Worm (Caenorhabditis elegans): ENCODE measurements around the gene F22H10.3.
A peak's percentile ranks its signal among the peaks of the same experiment; 100 is the strongest.

F22H10.3 gene

DNA sequence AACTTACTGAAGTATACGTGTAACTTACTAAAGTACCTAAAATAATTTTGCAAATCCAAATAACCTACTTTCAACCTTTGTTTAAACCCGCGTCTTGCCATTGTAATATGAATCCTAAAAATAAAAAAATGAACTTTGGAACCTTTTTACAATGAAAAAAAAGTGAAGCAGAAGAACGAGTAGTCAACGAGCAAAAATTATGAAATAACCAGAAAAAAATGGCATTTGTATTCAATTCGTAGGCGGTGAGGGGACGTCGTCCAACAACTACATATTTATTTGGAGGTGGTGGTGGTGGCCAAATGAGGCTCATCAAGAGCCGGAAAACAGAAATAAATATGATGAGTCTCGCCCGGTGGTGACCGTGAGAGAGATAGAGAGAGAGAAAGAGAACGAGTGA lies 14.8 kb downstream of the F22H10.3 start, which contains the start of gene F43B10.1:
TSS of gene F43B10.1 (minus strand) at position 101 of the 400 bp plus-strand sequence.
- TF ChIP-seq ceh-16 (tag; optimal IDR thresholded peaks at IDR 0.05): no peak
- TF ChIP-seq nhr-43 (tag; optimal IDR thresholded peaks at IDR 0.05; ENCODE audit: poor library complexity, severe bottlenecking): no peak
- no peak for TF ChIP-seq lin-39 (tag; optimal IDR thresholded peaks at IDR 0.05)
- no peak for TF ChIP-seq nhr-23 (tag; optimal IDR thresholded peaks at IDR 0.05)
- TF ChIP-seq elt-2 (tag; optimal IDR thresholded peaks at IDR 0.05): no peak
- no peak for TF ChIP-seq egl-5 (tag; optimal IDR thresholded peaks at IDR 0.05)
- TF ChIP-seq unc-39 (tag; optimal IDR thresholded peaks at IDR 0.05): no peak
- no peak for TF ChIP-seq R02D3.7 (tag; optimal IDR thresholded peaks at IDR 0.05)
- no peak for TF ChIP-seq ceh-9 (tag; optimal IDR thresholded peaks at IDR 0.05)
- TF ChIP-seq nhr-11 (tag; optimal IDR thresholded peaks at IDR 0.05): no peak

DNA sequence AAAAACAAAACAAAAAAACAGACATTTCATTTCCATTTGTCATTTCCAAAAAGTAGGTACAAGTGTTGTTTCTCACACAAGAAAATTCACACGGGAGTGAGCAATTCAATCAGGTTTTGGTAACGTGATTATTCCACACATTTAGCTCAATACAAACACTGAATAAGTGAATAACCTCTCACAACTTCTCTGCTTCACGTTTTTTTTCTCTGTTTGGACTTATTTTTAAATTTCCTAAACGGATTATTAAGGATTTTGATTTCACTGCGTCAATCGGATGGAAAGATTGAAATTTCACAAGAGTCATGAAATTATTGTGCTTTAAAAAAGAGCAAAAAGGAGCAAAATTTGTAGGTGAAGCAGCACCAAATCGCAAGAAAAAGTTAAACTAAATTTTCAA lies 17.2 kb downstream of the F22H10.3 start:
- no peak for TF ChIP-seq nhr-11 (tag; optimal IDR thresholded peaks at IDR 0.05)
- TF ChIP-seq snpc-4 (tag; optimal IDR thresholded peaks at IDR 0.05): no peak
- TF ChIP-seq daf-12 (tag; optimal IDR thresholded peaks at IDR 0.05): no peak
- no peak for TF ChIP-seq pha-4 (tag; optimal IDR thresholded peaks at IDR 0.05)
- TF ChIP-seq ceh-9 (tag; optimal IDR thresholded peaks at IDR 0.05): no peak
- TF ChIP-seq ceh-16 (tag; optimal IDR thresholded peaks at IDR 0.05): no peak
- TF ChIP-seq R02D3.7 (tag; optimal IDR thresholded peaks at IDR 0.05): no peak
- no peak for TF ChIP-seq ceh-82 (tag; optimal IDR thresholded peaks at IDR 0.05)
- TF ChIP-seq hmg-11 (tag; optimal IDR thresholded peaks at IDR 0.05): no peak
- no peak for TF ChIP-seq ztf-4 (tag; optimal IDR thresholded peaks at IDR 0.05)
- TF ChIP-seq pqm-1 (tag; optimal IDR thresholded peaks at IDR 0.05): no peak
- TF ChIP-seq ama-1 (optimal IDR thresholded peaks at IDR 0.05): no peak
- TF ChIP-seq lin-39 (tag; optimal IDR thresholded peaks at IDR 0.05): no peak
- TF ChIP-seq jun-1 (tag; optimal IDR thresholded peaks at IDR 0.05): no peak
- no peak for TF ChIP-seq nhr-25 (tag; optimal IDR thresholded peaks at IDR 0.05)
- TF ChIP-seq nhr-43 (tag; optimal IDR thresholded peaks at IDR 0.05; ENCODE audit: poor library complexity, severe bottlenecking): no peak
- no peak for TF ChIP-seq ZK546.5 (tag; optimal IDR thresholded peaks at IDR 0.05)
- TF ChIP-seq sea-2 (GFP tag; optimal IDR thresholded peaks at IDR 0.05): no peak
- TF ChIP-seq elt-3 (tag; optimal IDR thresholded peaks at IDR 0.05): no peak
- TF ChIP-seq aly-2 (tag; optimal IDR thresholded peaks at IDR 0.05): no peak

DNA sequence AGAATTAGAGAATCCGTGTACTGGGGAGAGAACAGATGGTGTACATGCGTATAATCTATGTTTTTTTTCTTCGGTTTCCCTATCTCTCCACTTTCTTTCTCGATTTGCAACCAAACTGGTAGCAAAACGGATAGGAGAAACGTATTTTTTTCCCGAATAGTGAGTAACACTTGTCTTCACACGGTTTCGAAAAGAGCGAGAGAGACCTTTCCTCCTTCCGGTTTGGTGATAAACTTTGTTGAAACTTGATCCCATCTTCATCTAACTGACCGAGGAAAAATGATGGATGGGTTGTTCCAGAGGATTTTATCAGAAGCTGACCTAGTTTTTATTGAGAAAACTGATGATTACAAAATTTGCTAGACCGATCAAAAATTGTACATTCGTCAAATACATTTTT lies 19.2 kb downstream of the F22H10.3 start:
- TF ChIP-seq nhr-76 (tag; optimal IDR thresholded peaks at IDR 0.05) (no peak), elt-3 (tag; optimal IDR thresholded peaks at IDR 0.05) (peak in 1 of 3 experiments; percentile 43), nfya-1 (tag; optimal IDR thresholded peaks at IDR 0.05; ENCODE audit: insufficient read depth) (no peak)

DNA sequence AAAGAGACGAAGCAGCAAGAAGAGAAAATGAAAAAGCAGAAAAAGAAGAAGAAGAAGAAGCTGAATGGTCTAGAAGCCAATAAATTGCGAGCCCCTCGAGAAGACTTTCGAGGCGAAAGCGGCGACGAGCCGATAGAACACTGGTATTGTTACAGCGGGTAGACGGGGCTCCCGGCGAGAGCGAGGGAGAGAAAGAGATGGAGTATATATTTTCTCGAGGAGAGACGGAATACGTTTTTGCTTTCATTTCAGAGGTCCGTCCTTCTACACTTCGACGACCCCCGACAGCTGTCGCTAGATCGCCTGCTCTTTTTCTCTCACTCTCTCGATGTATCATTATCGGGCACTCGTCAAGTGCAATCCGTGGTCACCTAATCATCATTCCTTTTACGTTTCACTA lies 22.2 kb downstream of the F22H10.3 start:
- TF ChIP-seq egl-5 (tag; optimal IDR thresholded peaks at IDR 0.05): no peak
- no peak for TF ChIP-seq nhr-12 (tag; optimal IDR thresholded peaks at IDR 0.05)
- no peak for TF ChIP-seq elt-2 (tag; optimal IDR thresholded peaks at IDR 0.05)
- no peak for TF ChIP-seq lsy-12 (tag; optimal IDR thresholded peaks at IDR 0.05)
- TF ChIP-seq fkh-10 (GFP tag; optimal IDR thresholded peaks at IDR 0.05): no peak
- no peak for TF ChIP-seq hmg-11 (tag; optimal IDR thresholded peaks at IDR 0.05)
- peak; percentile 29 for TF ChIP-seq lin-39 (tag; optimal IDR thresholded peaks at IDR 0.05)

DNA sequence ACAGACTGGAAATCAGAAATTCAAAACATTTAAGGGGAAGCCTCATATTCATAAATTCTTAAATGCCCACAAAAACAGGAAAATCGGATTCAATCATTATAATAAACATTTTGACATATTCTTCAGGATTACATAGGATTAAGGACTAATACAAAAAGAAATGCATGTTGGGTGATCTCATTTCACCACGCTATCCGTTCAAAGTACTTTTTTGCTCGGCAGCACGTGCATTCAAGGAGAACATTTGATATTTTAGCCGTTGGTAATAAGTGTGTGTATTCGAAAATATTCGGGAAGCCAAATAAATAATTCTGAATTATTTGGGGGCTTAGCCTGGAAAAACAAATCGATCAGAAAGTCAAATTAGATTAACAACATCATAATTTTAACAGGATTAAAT lies 26.9 kb downstream of the F22H10.3 start:
- TF ChIP-seq mml-1 (tag; optimal IDR thresholded peaks at IDR 0.05) (no peak), ztf-11 (tag; optimal IDR thresholded peaks at IDR 0.05) (no peak)

DNA sequence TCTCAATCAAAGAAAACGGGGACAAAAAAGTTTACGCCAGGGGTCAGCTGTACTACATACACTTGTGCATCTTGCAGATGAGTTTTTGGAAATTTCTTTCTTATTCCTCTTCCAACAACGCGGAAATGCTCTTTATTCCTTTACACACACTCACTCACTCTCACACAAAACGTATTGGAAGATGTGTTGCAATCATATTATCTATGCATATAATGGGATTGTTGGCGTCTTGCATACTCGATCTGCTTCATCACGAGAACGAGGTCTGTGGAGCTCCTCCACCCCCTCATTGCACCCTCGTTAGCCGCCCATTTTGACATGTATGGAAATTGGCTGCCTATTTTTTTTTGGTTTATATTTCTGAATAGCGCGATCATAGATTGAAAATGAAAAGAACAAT lies 28.7 kb downstream of the F22H10.3 start:
- no peak for TF ChIP-seq aly-2 (tag; optimal IDR thresholded peaks at IDR 0.05)

DNA sequence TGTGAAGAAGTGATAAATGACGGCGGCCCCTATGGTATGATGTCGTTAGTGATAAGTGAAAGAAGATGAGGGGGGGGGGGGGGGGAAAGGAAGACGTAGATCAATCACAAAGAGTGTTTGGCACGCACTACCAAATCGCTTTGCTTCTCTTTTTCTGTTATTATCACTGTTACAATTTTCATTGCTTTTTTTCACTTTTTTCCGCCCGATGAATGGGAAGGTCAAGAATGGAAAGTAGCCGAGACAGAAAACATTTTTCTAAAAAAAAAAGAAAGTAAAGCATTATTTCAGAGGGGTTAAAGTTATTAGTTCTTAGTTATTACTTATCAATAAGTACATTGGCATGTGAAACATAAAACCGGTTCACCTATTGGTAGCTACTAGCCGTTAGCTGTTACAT lies 30.3 kb downstream of the F22H10.3 start:
- TF ChIP-seq aly-2 (tag; optimal IDR thresholded peaks at IDR 0.05) (no peak), snpc-4 (tag; optimal IDR thresholded peaks at IDR 0.05) (no peak), mdl-1 (tag; optimal IDR thresholded peaks at IDR 0.05) (no peak), nhr-25 (tag; optimal IDR thresholded peaks at IDR 0.05) (no peak), mml-1 (tag; optimal IDR thresholded peaks at IDR 0.05) (no peak), nhr-23 (tag; optimal IDR thresholded peaks at IDR 0.05) (peak; percentile 45), lin-39 (tag; optimal IDR thresholded peaks at IDR 0.05) (no peak), jun-1 (tag; optimal IDR thresholded peaks at IDR 0.05) (no peak)

Measured in whole organism, L3 larva.